Fruit fly (Drosophila melanogaster): Measurements from ENCODE around the gene t.

DNA sequence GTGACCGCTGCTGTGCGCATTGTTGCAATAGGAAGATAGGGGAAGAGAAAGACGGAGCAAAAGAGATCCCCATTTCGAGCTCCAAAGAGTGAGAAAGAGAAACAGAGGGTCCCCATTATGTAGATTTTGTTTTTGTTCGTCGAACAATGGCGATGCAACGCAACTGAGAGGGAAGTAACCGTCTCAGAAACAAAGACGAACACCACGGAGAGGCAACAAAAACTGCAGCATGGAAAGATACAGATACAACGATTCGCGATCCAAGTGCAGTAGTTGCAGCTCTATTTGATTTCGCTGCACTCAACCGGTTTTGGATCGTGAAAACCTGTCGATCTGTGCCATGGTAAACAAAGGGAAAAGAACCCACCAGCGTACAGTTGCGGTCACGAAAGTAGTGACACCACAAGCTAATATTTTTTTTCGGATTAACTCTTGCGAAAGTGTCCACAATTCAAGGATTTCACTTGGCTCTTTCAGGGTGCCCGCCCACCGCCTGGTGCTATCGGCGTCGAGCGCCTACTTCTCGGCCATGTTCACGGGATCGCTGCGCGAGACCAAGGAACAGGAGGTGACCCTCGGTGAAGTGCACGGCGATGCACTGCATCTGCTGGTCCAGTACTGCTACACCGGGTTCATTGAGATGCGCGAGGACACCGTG is 29.1 kb upstream of the t start:
- TF ChIP-seq Dif (GFP tag; optimal IDR thresholded peaks at IDR 0.05; ENCODE audit: partially characterized antibody): no peak
- no peak for TF ChIP-seq Abd-B (GFP tag; optimal IDR thresholded peaks at IDR 0.05)
- no peak for TF ChIP-seq Jra (GFP tag; optimal IDR thresholded peaks at IDR 0.05)
- TF ChIP-seq br (GFP tag; optimal IDR thresholded peaks at IDR 0.05): no peak
- no peak for TF ChIP-seq psq (GFP tag; optimal IDR thresholded peaks at IDR 0.05)
- no peak for TF ChIP-seq Hr78 (GFP tag; optimal IDR thresholded peaks at IDR 0.05)
- peak; percentile 5 for TF ChIP-seq HLH106 (tag; optimal IDR thresholded peaks at IDR 0.05)
